Worm (Caenorhabditis elegans) whole organism, young adult: ENCODE data around the gene fbxb-50.

ENCODE experiments used
- F22D6.2 ChIP-seq: sonication (generic microtip); optimal IDR thresholded peaks from 2 replicates; lab custom pipeline; 2016; ENCODE audit warnings: mild to moderate bottlenecking, missing genetic modification characterization, missing compliant biosample characterization
- dpff-1 ChIP-seq: sonication (generic microtip); optimal IDR thresholded peaks from 2 replicates; lab custom pipeline; 2017; ENCODE audit warnings: mild to moderate bottlenecking, missing genetic modification characterization, missing compliant biosample characterization
- hlh-12 ChIP-seq: sonication (generic microtip); optimal IDR thresholded peaks from 2 replicates; lab custom pipeline; 2016; ENCODE audit warnings: missing genetic modification characterization, missing compliant biosample characterization
- pha-4 ChIP-seq: fragments of 150-350 bp; sonication (generic microtip); optimal IDR thresholded peaks from 2 replicates; lab custom pipeline; 2014; ENCODE audit warnings: missing biosample characterization, missing genetic modification reagents, missing genetic modification characterization
- sea-2 ChIP-seq: fragments of 200-800 bp; sonication (Bioruptor generic); IDR thresholded peaks from 2 replicates; pipeline ENCODE4 v1.3.6; 2022; ENCODE audit warnings: missing genetic modification characterization, missing compliant biosample characterization
- unc-130 ChIP-seq: sonication (generic microtip); optimal IDR thresholded peaks from 2 replicates; lab custom pipeline; 2016; ENCODE audit warnings: missing genetic modification reagents, missing genetic modification characterization, missing compliant biosample characterization

ce11 chrII:1597101-1598088, 41.2 kb downstream of the fbxb-50 start, which contains the start of gene bath-46:
- TF ChIP-seq hlh-12 (tag; lab: Kevin White, UChicago), result no peak
- TF ChIP-seq F22D6.2 (tag; lab: Kevin White, UChicago), result no peak
- no peak for TF ChIP-seq unc-130 (GFP tag; lab: Kevin White, UChicago)
- no peak for TF ChIP-seq pha-4
- no peak for TF ChIP-seq sea-2 (GFP tag; lab: Robert Waterston, UW)
- TF ChIP-seq dpff-1 (tag; lab: Kevin White, UChicago), result no peak
